Worm (Caenorhabditis elegans) whole organism, L3 larva: ENCODE measurements around the gene EGAP4.1.
"Not testable (repeated sequence)": the region's sequence is repeated elsewhere in the genome, so short reads cannot be mapped to it uniquely, and the experiment has no call there.

Experiments
- ZK546.5 ChIP-seq: sonication (generic microtip); optimal IDR thresholded peaks from 2 replicates; lab custom pipeline; 2017; ENCODE audit warnings: missing biosample characterization, missing genetic modification characterization
- aly-2 ChIP-seq: fragments of 150-350 bp; optimal IDR thresholded peaks from 2 replicates; lab custom pipeline; 2014; ENCODE audit warnings: missing biosample characterization, missing genetic modification characterization
- ama-1 ChIP-seq: fragments of 150-350 bp; optimal IDR thresholded peaks from 2 replicates; lab custom pipeline; 2018
- ceh-28 ChIP-seq: fragments of 150-350 bp; optimal IDR thresholded peaks from 2 replicates; lab custom pipeline; 2014; ENCODE audit warnings: missing biosample characterization, missing genetic modification reagents, missing genetic modification characterization
- ceh-82 ChIP-seq: fragments of 150-350 bp; optimal IDR thresholded peaks from 2 replicates; lab custom pipeline; 2014; ENCODE audit warnings: missing biosample characterization, missing genetic modification characterization
- ceh-9 ChIP-seq: sonication (generic microtip); optimal IDR thresholded peaks from 2 replicates; lab custom pipeline; 2018; ENCODE audit warnings: missing biosample characterization, missing genetic modification characterization
- daf-12 ChIP-seq: fragments of 150-350 bp; optimal IDR thresholded peaks from 2 replicates; lab custom pipeline; 2014; ENCODE audit warnings: missing biosample characterization, missing genetic modification reagents, missing genetic modification characterization
- egl-5 ChIP-seq: fragments of 150-350 bp; optimal IDR thresholded peaks from 2 replicates; lab custom pipeline; 2017; ENCODE audit warnings: missing biosample characterization, missing genetic modification reagents, missing genetic modification characterization, inconsistent platforms
- elt-1 ChIP-seq: fragments of 150-350 bp; optimal IDR thresholded peaks from 2 replicates; lab custom pipeline; 2014; ENCODE audit warnings: missing biosample characterization, missing genetic modification characterization
- elt-2 ChIP-seq: sonication (generic microtip); optimal IDR thresholded peaks from 2 replicates; lab custom pipeline; 2016; ENCODE audit warnings: missing genetic modification reagents, mild to moderate bottlenecking, missing genetic modification characterization, missing compliant biosample characterization
- elt-3 ChIP-seq, 3 experiments: fragments of 150-350 bp in 1 of 3; sonication (generic microtip) in 2 of 3; optimal IDR thresholded peaks; 2 replicates in 2 of 3; 4 replicates in 1 of 3; lab custom pipeline; 2014 to 2017; ENCODE audit warnings: missing biosample characterization in 3 of 3, missing genetic modification characterization in 3 of 3
- fkh-10 ChIP-seq: sonication (generic microtip); optimal IDR thresholded peaks from 2 replicates; lab custom pipeline; 2017; ENCODE audit warnings: missing biosample characterization, missing genetic modification reagents, missing genetic modification characterization
- fkh-2 ChIP-seq: fragments of 150-350 bp; optimal IDR thresholded peaks from 2 replicates; lab custom pipeline; 2014; ENCODE audit warnings: missing biosample characterization, missing genetic modification reagents, missing genetic modification characterization
- fos-1 ChIP-seq: fragments of 150-350 bp; optimal IDR thresholded peaks from 2 replicates; lab custom pipeline; 2014; ENCODE audit warnings: missing biosample characterization, missing genetic modification characterization
- hmg-11 ChIP-seq: sonication (generic microtip); optimal IDR thresholded peaks from 2 replicates; lab custom pipeline; 2016; ENCODE audit warnings: missing genetic modification characterization, missing compliant biosample characterization
- jun-1 ChIP-seq: fragments of 150-350 bp; optimal IDR thresholded peaks from 2 replicates; lab custom pipeline; 2014; ENCODE audit warnings: missing biosample characterization, missing genetic modification reagents, missing genetic modification characterization
- lin-15B ChIP-seq: fragments of 150-350 bp; optimal IDR thresholded peaks from 2 replicates; lab custom pipeline; 2014; ENCODE audit warnings: missing biosample characterization, missing genetic modification characterization
- lin-39 ChIP-seq: fragments of 150-350 bp; optimal IDR thresholded peaks from 2 replicates; lab custom pipeline; 2018; ENCODE audit warnings: missing biosample characterization, missing genetic modification reagents, missing genetic modification characterization
- lsy-12 ChIP-seq: sonication (generic microtip); optimal IDR thresholded peaks from 2 replicates; lab custom pipeline; 2016; ENCODE audit warnings: mild to moderate bottlenecking, missing genetic modification characterization, missing compliant biosample characterization
- mml-1 ChIP-seq: fragments of 150-350 bp; sonication (generic microtip); optimal IDR thresholded peaks from 3 replicates; lab custom pipeline; 2014; ENCODE audit warnings: missing biosample characterization, missing genetic modification characterization
- nfya-1 ChIP-seq: sonication (generic microtip); optimal IDR thresholded peaks from 2 replicates; lab custom pipeline; 2017; ENCODE audit warnings: missing genetic modification characterization, mild to moderate bottlenecking, missing compliant biosample characterization, antibody characterized with exemption, moderate library complexity; ENCODE audit not compliant: insufficient read depth
- nhr-11 ChIP-seq: fragments of 150-350 bp; optimal IDR thresholded peaks from 2 replicates; lab custom pipeline; 2014; ENCODE audit warnings: missing biosample characterization, missing genetic modification characterization
- nhr-23 ChIP-seq: fragments of 150-350 bp; optimal IDR thresholded peaks from 2 replicates; lab custom pipeline; 2014; ENCODE audit warnings: missing biosample characterization, missing genetic modification reagents, missing genetic modification characterization
- nhr-25 ChIP-seq: sonication (generic microtip); optimal IDR thresholded peaks from 2 replicates; lab custom pipeline; 2017; ENCODE audit warnings: missing biosample characterization, missing genetic modification characterization
- nhr-67 ChIP-seq: fragments of 150-350 bp; optimal IDR thresholded peaks from 2 replicates; lab custom pipeline; 2014; ENCODE audit warnings: missing biosample characterization, missing genetic modification characterization
- nhr-77 ChIP-seq: fragments of 150-350 bp; optimal IDR thresholded peaks from 2 replicates; lab custom pipeline; 2014; ENCODE audit warnings: missing biosample characterization, missing genetic modification characterization
- pha-4 ChIP-seq: fragments of 150-350 bp; optimal IDR thresholded peaks from 2 replicates; lab custom pipeline; 2014; ENCODE audit warnings: missing biosample characterization, missing genetic modification reagents, missing genetic modification characterization
- pqm-1 ChIP-seq: fragments of 150-350 bp; optimal IDR thresholded peaks from 2 replicates; lab custom pipeline; 2017; ENCODE audit warnings: missing biosample characterization, missing genetic modification characterization, inconsistent platforms
- skn-1 ChIP-seq: fragments of 150-350 bp; optimal IDR thresholded peaks from 2 replicates; lab custom pipeline; 2014; ENCODE audit warnings: missing biosample characterization, missing genetic modification characterization
- snpc-4 ChIP-seq: fragments of 150-350 bp; optimal IDR thresholded peaks from 2 replicates; lab custom pipeline; 2014; ENCODE audit warnings: missing biosample characterization, missing genetic modification characterization
- unc-39 ChIP-seq: sonication (generic microtip); optimal IDR thresholded peaks from 4 replicates; lab custom pipeline; 2017; ENCODE audit warnings: missing biosample characterization, missing genetic modification characterization
- unc-62 ChIP-seq: fragments of 150-350 bp; sonication (generic microtip); optimal IDR thresholded peaks from 4 replicates; lab custom pipeline; 2014; ENCODE audit warnings: missing biosample characterization, missing genetic modification reagents, missing genetic modification characterization
- zag-1 ChIP-seq: fragments of 150-350 bp; optimal IDR thresholded peaks from 2 replicates; lab custom pipeline; 2014; ENCODE audit warnings: missing biosample characterization, missing genetic modification characterization
- ztf-4 ChIP-seq: fragments of 150-350 bp; optimal IDR thresholded peaks from 2 replicates; lab custom pipeline; 2014; ENCODE audit warnings: missing biosample characterization, missing genetic modification characterization

The EGAP4.1 gene

ce11 chrX:8739373-8739772 lies 12.2 kb upstream of the EGAP4.1 start, which contains the start of gene M02D8.2:
Gene M02D8.2, plus strand, starts transcription at chrX:8739673.
- TF ChIP-seq daf-12 (no peak), unc-62 (GFP tag; lab: Kevin White, UChicago) (no peak), aly-2 (tag; lab: Kevin White, UChicago) (no peak)

ce11 chrX:8737801-8738200 lies 10.6 kb upstream of the EGAP4.1 start:
- no peak for TF ChIP-seq ceh-82 (tag; lab: Kevin White, UChicago)
- TF ChIP-seq unc-39 (tag; lab: Kevin White, UChicago) = no peak
- TF ChIP-seq daf-12 = no peak
- no peak for TF ChIP-seq fos-1 (tag; lab: Kevin White, UChicago)
- TF ChIP-seq nhr-77 = no peak

- no peak for TF ChIP-seq ceh-9 (tag; lab: Kevin White, UChicago)
- peak; percentile 37 for TF ChIP-seq hmg-11 (tag; lab: Kevin White, UChicago)
- TF ChIP-seq snpc-4 (tag; lab: Kevin White, UChicago) = peak; percentile 38
- no peak for TF ChIP-seq elt-3 (tag; optimal IDR thresholded peaks at IDR 0.05; lab: Kevin White, UChicago)
- peak; percentile 17 for TF ChIP-seq egl-5 (tag; lab: Kevin White, UChicago)
- TF ChIP-seq jun-1 (tag; lab: Kevin White, UChicago) = no peak
- TF ChIP-seq skn-1 (tag; lab: Kevin White, UChicago) = peak; percentile 20
- no peak for TF ChIP-seq pqm-1
- TF ChIP-seq nfya-1 (tag; lab: Kevin White, UChicago) = peak; percentile 50
- TF ChIP-seq elt-1 (tag; lab: Kevin White, UChicago) = no peak
- TF ChIP-seq mml-1 = no peak
- TF ChIP-seq ztf-4 = no peak
- peak; percentile 87 for TF ChIP-seq nhr-23
- no peak for TF ChIP-seq zag-1 (tag; lab: Kevin White, UChicago)
- no peak for TF ChIP-seq ZK546.5 (tag; lab: Kevin White, UChicago)
- TF ChIP-seq nhr-67 (tag; lab: Kevin White, UChicago) = no peak
- peak; percentile 83 for TF ChIP-seq nhr-25 (tag; lab: Kevin White, UChicago)
- no peak for TF ChIP-seq fos-1 (tag; lab: Kevin White, UChicago)
- peak; percentile 88 for TF ChIP-seq pha-4 (tag; lab: Kevin White, UChicago)
- no peak for TF ChIP-seq lsy-12 (tag; lab: Kevin White, UChicago)
- TF ChIP-seq fkh-10 (GFP tag; lab: Kevin White, UChicago) = no peak
- TF ChIP-seq nhr-77 = no peak
- no peak for TF ChIP-seq ceh-28 (tag; lab: Kevin White, UChicago)
- TF ChIP-seq lin-15B = peak; percentile 22
- TF ChIP-seq elt-2 (tag; lab: Kevin White, UChicago) = peak; percentile 8
Measured at ce11 chrX:8736965-8737464, 9.8 kb upstream of the EGAP4.1 start, which contains the start of gene M02D8.3. Gene M02D8.3, minus strand, starts transcription at chrX:8737015.

- not testable (repeated sequence) for TF ChIP-seq aly-2 (tag; lab: Kevin White, UChicago); ama-1 (lab: Kevin White, UChicago); pha-4 (tag; lab: Kevin White, UChicago)
- TF ChIP-seq, all 47 proteins: peak for 0; not testable (repeated sequence) for 47
Measured at ce11 chrX:8731822-8732221, 4.6 kb upstream of the EGAP4.1 start, which contains the start of gene M02D8.6. Gene M02D8.6, minus strand, starts transcription at chrX:8731922.

- TF ChIP-seq lin-15B = no peak
- TF ChIP-seq lsy-12 (tag; lab: Kevin White, UChicago) = no peak
- TF ChIP-seq nfya-1 (tag; lab: Kevin White, UChicago) = peak; percentile 49
- peak; percentile 30 for TF ChIP-seq fkh-2 (tag; lab: Kevin White, UChicago)
- no peak for TF ChIP-seq lin-39 (tag; lab: Kevin White, UChicago)
- TF ChIP-seq ceh-28 (tag; lab: Kevin White, UChicago) = no peak
- TF ChIP-seq zag-1 (tag; lab: Kevin White, UChicago) = no peak
- TF ChIP-seq nhr-23 = no peak
- TF ChIP-seq jun-1 (tag; lab: Kevin White, UChicago) = no peak
- TF ChIP-seq snpc-4 (tag; lab: Kevin White, UChicago) = peak; percentile 26
- TF ChIP-seq nhr-11 = peak; percentile 56
Measured at ce11 chrX:8723840-8724239, 3.4 kb downstream of the EGAP4.1 start.
